Fruit fly (Drosophila melanogaster) whole organism, embryonic: Measurements from ENCODE around the gene mld.
A peak's percentile ranks its signal among the peaks of the same experiment; 100 is the strongest.

Source experiments
- CG2875 ChIP-seq: fragments of 200-800 bp; sonication (Bioruptor generic); optimal IDR thresholded peaks from 2 replicates; lab custom pipeline; 2017; ENCODE audit warnings: missing biosample characterization, mild to moderate bottlenecking, missing genetic modification characterization, missing genetic modification reagents
- CkIIα-i1 ChIP-seq: fragments of 200-800 bp; sonication (Bioruptor generic); IDR thresholded peaks from 2 replicates; pipeline ENCODE4 v1.3.6; 2022; ENCODE audit warnings: missing biosample characterization, missing genetic modification characterization
- NK7.1 ChIP-seq: fragments of 200-800 bp; sonication (Bioruptor generic); optimal IDR thresholded peaks from 3 replicates; lab custom pipeline; 2016; ENCODE audit warnings: missing biosample characterization, missing genetic modification characterization
- Trl ChIP-seq, 3 experiments: fragments of >200 bp in 2 of 3; fragments of 200-800 bp in 1 of 3; sonication (Bioruptor generic) in 1 of 3; optimal IDR thresholded peaks; 2 replicates in 1 of 3; 3 replicates in 2 of 3; lab custom pipeline; 2016 to 2017; ENCODE audit warnings: missing biosample characterization in 1 of 3, missing genetic modification characterization in 1 of 3
- nmo ChIP-seq: fragments of 200-800 bp; sonication (Bioruptor generic); optimal IDR thresholded peaks from 2 replicates; lab custom pipeline; 2018; ENCODE audit warnings: missing biosample characterization, mild to moderate bottlenecking, missing genetic modification characterization, moderate library complexity
- onecut ChIP-seq: fragments of 200-800 bp; sonication (Bioruptor generic); IDR thresholded peaks from 2 replicates; pipeline ENCODE4 v1.3.6; 2022; ENCODE audit warnings: missing biosample characterization, missing genetic modification characterization
- otp ChIP-seq: fragments of 200-800 bp; sonication (Bioruptor generic); IDR thresholded peaks from 3 replicates; pipeline ENCODE4, ENCODE4 v1.3.6; 2022; ENCODE audit warnings: missing biosample characterization, missing genetic modification characterization

dm6 chr3R:24566756-24567426 lies 18.6 kb upstream of the mld start:
- TF ChIP-seq nmo (GFP tag; lab: Kevin White, UChicago) (no peak), NK7.1 (no peak), Trl (optimal IDR thresholded peaks at IDR 0.05; lab: Kevin White, UChicago) (peak in 1 of 2 experiments; percentile 20), Trl (GFP tag; optimal IDR thresholded peaks at IDR 0.05; lab: Kevin White, UChicago) (no peak), CG2875 (GFP tag; lab: Kevin White, UChicago) (no peak), otp (GFP tag; lab: Robert Waterston, UW) (no peak), CkIIα-i1 (GFP tag; lab: Robert Waterston, UW) (no peak), onecut (no peak)
